Fruit fly (Drosophila melanogaster): ENCODE measurements around the gene glo.

Gene glo

DNA sequence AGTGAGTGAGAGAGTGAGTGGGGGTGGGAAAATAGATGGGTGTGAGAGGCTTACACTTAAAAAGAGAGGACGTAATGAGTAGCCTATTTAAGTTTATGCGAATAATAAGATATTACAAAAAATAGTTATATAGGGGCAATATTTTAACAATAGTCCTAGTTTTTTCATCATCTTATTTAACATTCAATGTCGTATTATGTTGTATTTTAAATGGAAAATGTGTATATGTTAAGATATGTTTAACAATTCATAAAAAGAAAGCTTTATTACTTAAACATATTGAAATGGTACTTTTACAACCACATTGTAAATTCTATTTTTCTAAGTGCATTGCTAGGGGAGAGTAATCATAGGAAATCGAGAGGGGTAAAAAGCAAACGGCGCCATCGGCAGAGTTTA lies 45.2 kb downstream of the glo start (continued):
- no peak for TF ChIP-seq fu2 (GFP tag; optimal IDR thresholded peaks at IDR 0.05)
- TF ChIP-seq eve (GFP tag; optimal IDR thresholded peaks at IDR 0.05) = no peak
- peak; percentile 6 to 58 for TF ChIP-seq dpn (GFP tag; optimal IDR thresholded peaks at IDR 0.05)
- peak in 1 of 2 experiments; percentile 55 for TF ChIP-seq chif (GFP tag; optimal IDR thresholded peaks at IDR 0.05)
- peak; percentile 75 for TF ChIP-seq CG12299 (tag; optimal IDR thresholded peaks at IDR 0.05)
- no peak for TF ChIP-seq dm (GFP tag; optimal IDR thresholded peaks at IDR 0.05)
- no peak for TF ChIP-seq gsb (GFP tag; IDR thresholded peaks at IDR 0.05)
- peak; percentile 51 for TF ChIP-seq twi (tag; optimal IDR thresholded peaks at IDR 0.05)
- TF ChIP-seq CG3995 (GFP tag; optimal IDR thresholded peaks at IDR 0.05) = no peak
- TF ChIP-seq danr (GFP tag; IDR thresholded peaks at IDR 0.05) = no peak
- no peak for TF ChIP-seq CG10321 (GFP tag; IDR thresholded peaks at IDR 0.05)
- TF ChIP-seq Stat92E (GFP tag; optimal IDR thresholded peaks at IDR 0.05) = no peak
- TF ChIP-seq CG43689 (GFP tag; IDR thresholded peaks at IDR 0.05) = no peak
- TF ChIP-seq CG8924 (tag; optimal IDR thresholded peaks at IDR 0.05) = peak; percentile 88
- peak; percentile 38; the same call in 1 of the 2 replicates for TF ChIP-seq CG9932 (GFP tag; IDR thresholded peaks at IDR 0.05)
- TF ChIP-seq hth (optimal IDR thresholded peaks at IDR 0.05) = no peak
- TF ChIP-seq CG6272 (GFP tag; IDR thresholded peaks at IDR 0.05) = no peak
- no peak for TF ChIP-seq tup (GFP tag; optimal IDR thresholded peaks at IDR 0.05)
- no peak for TF ChIP-seq CHES-1-like (GFP tag; optimal IDR thresholded peaks at IDR 0.05)
- peak; percentile 89 for TF ChIP-seq CoRest (tag; optimal IDR thresholded peaks at IDR 0.05)
- TF ChIP-seq salm (tag; optimal IDR thresholded peaks at IDR 0.05) = no peak
- TF ChIP-seq CG1792 (GFP tag; optimal IDR thresholded peaks at IDR 0.05) = peak; percentile 30
- TF ChIP-seq Tbp (GFP tag; optimal IDR thresholded peaks at IDR 0.05) = no peak
- no peak for TF ChIP-seq Mad (GFP tag; optimal IDR thresholded peaks at IDR 0.05)
- TF ChIP-seq Nf-YA (GFP tag; IDR thresholded peaks at IDR 0.05) = no peak
- peak; percentile 63 for TF ChIP-seq caup (GFP tag; optimal IDR thresholded peaks at IDR 0.05; ENCODE audit: severe bottlenecking)
- peak; percentile 73 for TF ChIP-seq Oli (tag; optimal IDR thresholded peaks at IDR 0.05)
- TF ChIP-seq Ets97D (GFP tag; optimal IDR thresholded peaks at IDR 0.05) = no peak
- peak; percentile 46; the same call in 1 of the 2 replicates for TF ChIP-seq CG6689 (GFP tag; IDR thresholded peaks at IDR 0.05)
- TF ChIP-seq sc (optimal IDR thresholded peaks at IDR 0.05) = no peak
- TF ChIP-seq sc (GFP tag; optimal IDR thresholded peaks at IDR 0.05) = peak; percentile 39
- peak; percentile 73 for TF ChIP-seq CG6854 (GFP tag; optimal IDR thresholded peaks at IDR 0.05)
- TF ChIP-seq CG11560 (tag; IDR thresholded peaks at IDR 0.05) = no peak
- TF ChIP-seq CG15269 (tag; optimal IDR thresholded peaks at IDR 0.05) = peak; percentile 80
- TF ChIP-seq dati (GFP tag; IDR thresholded peaks at IDR 0.05) = no peak
- no peak for TF ChIP-seq stwl (tag; optimal IDR thresholded peaks at IDR 0.05)
- peak; percentile 48; the same call in 1 of the 2 replicates for TF ChIP-seq CG32767 (GFP tag; IDR thresholded peaks at IDR 0.05)
- peak; percentile 19 for TF ChIP-seq CG8290 (GFP tag; optimal IDR thresholded peaks at IDR 0.05)
- no peak for TF ChIP-seq CG8290 (tag; optimal IDR thresholded peaks at IDR 0.05)
- no peak for TF ChIP-seq CG16813 (GFP tag; IDR thresholded peaks at IDR 0.05; ENCODE audit: partially characterized antibody)
- TF ChIP-seq CG18476 (GFP tag; optimal IDR thresholded peaks at IDR 0.05) = peak; percentile 41
- TF ChIP-seq wor (GFP tag; IDR thresholded peaks at IDR 0.05) = 0 out of 2 replicates have a peak, but pooled peaks have one; percentile 23
- TF ChIP-seq shn (GFP tag; optimal IDR thresholded peaks at IDR 0.05) = no peak
- no peak for TF ChIP-seq kah (GFP tag; optimal IDR thresholded peaks at IDR 0.05)
- peak; percentile 63 for TF ChIP-seq lmd (GFP tag; IDR thresholded peaks at IDR 0.05)
- no peak for TF ChIP-seq CG1647 (GFP tag; optimal IDR thresholded peaks at IDR 0.05)
- TF ChIP-seq CG12942 (GFP tag; optimal IDR thresholded peaks at IDR 0.05) = peak; percentile 36
- TF ChIP-seq Hmr (GFP tag; optimal IDR thresholded peaks at IDR 0.05) = peak; percentile 84
- TF ChIP-seq mirr (GFP tag; optimal IDR thresholded peaks at IDR 0.05) = no peak
- no peak for TF ChIP-seq ham (GFP tag; IDR thresholded peaks at IDR 0.05)
- TF ChIP-seq ro (GFP tag; IDR thresholded peaks at IDR 0.05) = no peak
- TF ChIP-seq CG1024 (GFP tag; IDR thresholded peaks at IDR 0.05) = no peak
- no peak for TF ChIP-seq sna (GFP tag; IDR thresholded peaks at IDR 0.05; ENCODE audit: partially characterized antibody)
